Worm (Caenorhabditis elegans) whole organism, L2 larva: ENCODE measurements around the gene Y51H7C.10.
"Not testable (repeated sequence)": the region's sequence is repeated elsewhere in the genome, so short reads cannot be mapped to it uniquely, and the experiment has no call there.

ENCODE experiments used
- C34F6.9 ChIP-seq: fragments of 150-350 bp; optimal IDR thresholded peaks from 2 replicates; lab custom pipeline; 2014; ENCODE audit warnings: missing biosample characterization, missing genetic modification characterization
- F13H6.1 ChIP-seq: sonication (generic microtip); optimal IDR thresholded peaks from 2 replicates; lab custom pipeline; 2016; ENCODE audit warnings: missing genetic modification characterization, missing compliant biosample characterization
- R02D3.7 ChIP-seq: fragments of 150-350 bp; optimal IDR thresholded peaks from 2 replicates; lab custom pipeline; 2014; ENCODE audit warnings: missing biosample characterization, missing genetic modification characterization
- Y55F3AM.14 ChIP-seq: fragments of 200-800 bp; sonication (Bioruptor generic); optimal IDR thresholded peaks from 2 replicates; lab custom pipeline; 2018; ENCODE audit warnings: mild to moderate bottlenecking, missing genetic modification characterization, missing compliant biosample characterization
- ZK546.5 ChIP-seq: sonication (generic microtip); optimal IDR thresholded peaks from 2 replicates; lab custom pipeline; 2017; ENCODE audit warnings: missing biosample characterization, missing genetic modification characterization
- alr-1 ChIP-seq: fragments of 150-350 bp; optimal IDR thresholded peaks from 2 replicates; lab custom pipeline; 2014; ENCODE audit warnings: missing biosample characterization, missing genetic modification characterization
- blmp-1 ChIP-seq: sonication (generic microtip); optimal IDR thresholded peaks from 2 replicates; lab custom pipeline; 2017; ENCODE audit warnings: missing genetic modification characterization, mild to moderate bottlenecking, missing compliant biosample characterization, antibody characterized with exemption, moderate library complexity; ENCODE audit not compliant: insufficient read depth
- crh-2 ChIP-seq: sonication (generic microtip); optimal IDR thresholded peaks from 2 replicates; lab custom pipeline; 2017; ENCODE audit warnings: missing biosample characterization, missing genetic modification characterization
- dmd-4 ChIP-seq: sonication (generic microtip); optimal IDR thresholded peaks from 2 replicates; lab custom pipeline; 2017; ENCODE audit warnings: missing biosample characterization, missing genetic modification characterization
- egl-27 ChIP-seq: sonication (generic microtip); optimal IDR thresholded peaks from 3 replicates; lab custom pipeline; 2017; ENCODE audit warnings: missing biosample characterization, missing genetic modification reagents, missing genetic modification characterization
- elt-1 ChIP-seq: fragments of 150-350 bp; optimal IDR thresholded peaks from 2 replicates; lab custom pipeline; 2014; ENCODE audit warnings: missing biosample characterization, missing genetic modification characterization
- elt-3 ChIP-seq: sonication (generic microtip); optimal IDR thresholded peaks from 2 replicates; lab custom pipeline; 2017; ENCODE audit warnings: missing biosample characterization, missing genetic modification characterization
- fos-1 ChIP-seq: fragments of 150-350 bp; optimal IDR thresholded peaks from 2 replicates; lab custom pipeline; 2014; ENCODE audit warnings: missing biosample characterization, missing genetic modification characterization
- gmeb-1 ChIP-seq: fragments of 150-350 bp; optimal IDR thresholded peaks from 2 replicates; lab custom pipeline; 2014; ENCODE audit warnings: missing biosample characterization, missing genetic modification characterization
- lin-11 ChIP-seq: fragments of 150-350 bp; sonication (generic microtip); optimal IDR thresholded peaks from 2 replicates; lab custom pipeline; 2014; ENCODE audit warnings: missing biosample characterization, missing genetic modification characterization, inconsistent platforms, mixed read lengths
- lin-13 ChIP-seq: fragments of 150-350 bp; optimal IDR thresholded peaks from 2 replicates; lab custom pipeline; 2014; ENCODE audit warnings: missing biosample characterization, missing genetic modification reagents, missing genetic modification characterization
- lin-39 ChIP-seq: fragments of 150-350 bp; optimal IDR thresholded peaks from 2 replicates; lab custom pipeline; 2014; ENCODE audit warnings: missing biosample characterization, missing genetic modification reagents, missing genetic modification characterization
- lsy-2 ChIP-seq, 2 experiments: fragments of 150-350 bp in 1 of 2; sonication (generic microtip) in 1 of 2; optimal IDR thresholded peaks; 2 replicates each; lab custom pipeline; 2014 to 2017; ENCODE audit warnings: missing biosample characterization in 2 of 2, missing genetic modification characterization in 2 of 2
- mdl-1 ChIP-seq, 2 experiments: fragments of 150-350 bp in 1 of 2; sonication (generic microtip) in 1 of 2; optimal IDR thresholded peaks; 2 replicates each; lab custom pipeline; 2017; ENCODE audit warnings: missing biosample characterization in 2 of 2, missing genetic modification characterization in 2 of 2
- nhr-10 ChIP-seq: sonication (generic microtip); optimal IDR thresholded peaks from 2 replicates; lab custom pipeline; 2017; ENCODE audit warnings: missing biosample characterization, missing genetic modification characterization
- nhr-11 ChIP-seq: fragments of 150-350 bp; optimal IDR thresholded peaks from 2 replicates; lab custom pipeline; 2014; ENCODE audit warnings: missing biosample characterization, missing genetic modification characterization
- nhr-12 ChIP-seq: fragments of 150-350 bp; optimal IDR thresholded peaks from 2 replicates; lab custom pipeline; 2014; ENCODE audit warnings: missing biosample characterization, missing genetic modification characterization
- nhr-129 ChIP-seq: fragments of 150-350 bp; optimal IDR thresholded peaks from 2 replicates; lab custom pipeline; 2014; ENCODE audit warnings: missing biosample characterization, missing genetic modification characterization
- nhr-21 ChIP-seq: fragments of 150-350 bp; optimal IDR thresholded peaks from 2 replicates; lab custom pipeline; 2014; ENCODE audit warnings: missing biosample characterization, missing genetic modification characterization
- nhr-23 ChIP-seq: fragments of 150-350 bp; optimal IDR thresholded peaks from 2 replicates; lab custom pipeline; 2014; ENCODE audit warnings: missing biosample characterization, missing genetic modification reagents, missing genetic modification characterization
- nhr-237 ChIP-seq: fragments of 150-350 bp; optimal IDR thresholded peaks from 2 replicates; lab custom pipeline; 2014; ENCODE audit warnings: missing biosample characterization, missing genetic modification characterization
- nhr-25 ChIP-seq: fragments of 150-350 bp; sonication (generic microtip); optimal IDR thresholded peaks from 3 replicates; lab custom pipeline; 2014; ENCODE audit warnings: missing biosample characterization, missing genetic modification characterization
- nhr-6 ChIP-seq: fragments of 150-350 bp; optimal IDR thresholded peaks from 2 replicates; lab custom pipeline; 2014; ENCODE audit warnings: missing biosample characterization, missing genetic modification characterization
- skn-1 ChIP-seq: sonication (generic microtip); optimal IDR thresholded peaks from 2 replicates; lab custom pipeline; 2017; ENCODE audit warnings: missing biosample characterization, missing genetic modification characterization
- sma-3 ChIP-seq: sonication (generic microtip); optimal IDR thresholded peaks from 2 replicates; lab custom pipeline; 2016; ENCODE audit warnings: missing genetic modification reagents, missing genetic modification characterization, missing compliant biosample characterization
- sma-9 ChIP-seq, 2 experiments: fragments of 150-350 bp in 1 of 2; sonication (generic microtip) in 1 of 2; optimal IDR thresholded peaks; 2 replicates each; lab custom pipeline; 2014 to 2016; ENCODE audit warnings: missing genetic modification characterization in 2 of 2, mild to moderate bottlenecking in 1 of 2, missing biosample characterization in 1 of 2, missing compliant biosample characterization in 1 of 2, missing genetic modification reagents in 1 of 2, moderate library complexity in 1 of 2
- snpc-4 ChIP-seq: fragments of 150-350 bp; optimal IDR thresholded peaks from 2 replicates; lab custom pipeline; 2014; ENCODE audit warnings: missing biosample characterization, missing genetic modification characterization
- unc-39 ChIP-seq: fragments of 150-350 bp; optimal IDR thresholded peaks from 2 replicates; lab custom pipeline; 2014; ENCODE audit warnings: missing biosample characterization, missing genetic modification characterization
- unc-55 ChIP-seq: fragments of 150-350 bp; sonication (generic microtip); optimal IDR thresholded peaks from 3 replicates; lab custom pipeline; 2014; ENCODE audit warnings: missing biosample characterization, missing genetic modification reagents, missing genetic modification characterization
- unc-62 ChIP-seq: fragments of 150-350 bp; optimal IDR thresholded peaks from 2 replicates; lab custom pipeline; 2014; ENCODE audit warnings: missing biosample characterization, missing genetic modification reagents, missing genetic modification characterization
- zag-1 ChIP-seq: fragments of 150-350 bp; optimal IDR thresholded peaks from 2 replicates; lab custom pipeline; 2014; ENCODE audit warnings: missing biosample characterization, missing genetic modification characterization
- ztf-1 ChIP-seq: fragments of 200-800 bp; sonication (Bioruptor generic); conservative IDR thresholded peaks from 2 replicates; pipeline ENCODE4 v1.3.6; 2022; ENCODE audit warnings: missing genetic modification characterization, missing compliant biosample characterization

The Y51H7C.10 gene

DNA sequence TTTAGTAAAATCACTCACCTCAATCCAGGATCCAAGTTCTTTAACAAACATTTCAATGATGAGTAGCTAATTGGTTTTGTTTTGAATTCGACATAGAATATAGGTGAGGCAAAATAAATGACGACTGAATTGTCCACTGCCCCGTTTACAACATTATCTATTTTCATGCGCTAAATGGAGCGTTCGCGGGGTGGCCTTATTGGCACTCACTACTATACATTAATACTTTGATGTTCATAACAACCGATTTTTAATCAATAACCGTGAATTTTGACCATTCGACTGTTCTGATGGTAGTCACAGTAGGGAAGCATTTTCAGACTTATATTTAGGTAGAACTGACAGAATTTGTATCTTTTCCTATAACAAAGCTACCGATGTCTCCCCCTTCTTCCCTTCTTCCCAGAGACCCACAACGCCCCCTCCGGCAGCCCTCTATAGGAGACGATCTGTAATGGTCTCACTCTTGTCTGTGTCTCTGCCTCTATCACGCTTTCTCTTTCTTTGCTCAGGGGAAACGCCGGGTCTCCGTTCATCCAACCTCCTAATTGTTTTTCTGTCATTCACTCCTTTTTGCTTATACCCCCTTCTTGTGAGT lies 23.2 kb upstream of the Y51H7C.10 start, which contains the start of gene Y51H7C.12:
Y51H7C.12 (minus strand) TSS at position 51 of the 598 bp plus-strand sequence.
- not testable (repeated sequence) for TF ChIP-seq C34F6.9 (tag; lab: Kevin White, UChicago); alr-1 (tag; lab: Kevin White, UChicago); mdl-1 (tag; optimal IDR thresholded peaks at IDR 0.05; lab: Kevin White, UChicago)

ce11 chrII:1444911-1445310 lies 21.4 kb upstream of the Y51H7C.10 start, which contains the start of gene scl-17:
Gene scl-17 (plus strand): TSS chrII:1445211.
- TF ChIP-seq snpc-4 = no peak
- TF ChIP-seq Y55F3AM.14 (GFP tag; lab: Kevin White, UChicago) = no peak
- TF ChIP-seq ztf-1 (GFP tag; lab: Robert Waterston, UW) = no peak

ce11 chrII:1441479-1441878 lies 17.9 kb upstream of the Y51H7C.10 start:
- TF ChIP-seq unc-55 (no peak), nhr-12 (tag; lab: Kevin White, UChicago) (no peak), nhr-25 (tag; lab: Kevin White, UChicago) (no peak), C34F6.9 (tag; lab: Kevin White, UChicago) (no peak), lsy-2 (tag; optimal IDR thresholded peaks at IDR 0.05; lab: Kevin White, UChicago) (no peak), mdl-1 (tag; optimal IDR thresholded peaks at IDR 0.05; lab: Kevin White, UChicago) (no peak), nhr-21 (tag; lab: Kevin White, UChicago) (no peak), dmd-4 (tag; lab: Kevin White, UChicago) (no peak), unc-39 (tag; lab: Kevin White, UChicago) (no peak), ZK546.5 (tag; lab: Kevin White, UChicago) (no peak), gmeb-1 (tag; lab: Kevin White, UChicago) (no peak), unc-62 (no peak), zag-1 (tag; lab: Kevin White, UChicago) (no peak), nhr-6 (tag; lab: Kevin White, UChicago) (no peak), nhr-237 (no peak), elt-1 (no peak), fos-1 (no peak), lin-11 (tag; lab: Kevin White, UChicago) (no peak), nhr-23 (no peak)

DNA sequence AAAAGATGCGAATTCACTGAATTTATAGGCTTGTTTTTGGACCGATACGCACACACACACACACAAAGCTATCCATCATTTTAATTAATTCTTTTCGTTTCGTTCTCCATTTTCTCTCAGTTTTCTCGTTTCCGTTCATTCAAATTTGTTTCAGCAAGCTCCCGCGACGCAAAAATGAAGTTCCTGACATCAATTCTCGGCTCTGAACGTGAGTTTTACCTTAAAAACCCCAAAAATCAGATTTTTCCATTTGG lies 14.7 kb upstream of the Y51H7C.10 start, which contains the start of gene Y51H7C.3:
Y51H7C.3 (plus strand) TSS at position 155 of the 254 bp plus-strand sequence.
- TF ChIP-seq nhr-23 = no peak
- TF ChIP-seq snpc-4 = no peak
- TF ChIP-seq nhr-12 (tag; lab: Kevin White, UChicago) = no peak
- no peak for TF ChIP-seq nhr-11 (tag; lab: Kevin White, UChicago)
- TF ChIP-seq mdl-1 (tag; optimal IDR thresholded peaks at IDR 0.05; lab: Kevin White, UChicago) = no peak
- no peak for TF ChIP-seq lin-13
- no peak for TF ChIP-seq nhr-10 (tag; lab: Kevin White, UChicago)
- no peak for TF ChIP-seq unc-39 (tag; lab: Kevin White, UChicago)
- TF ChIP-seq lin-39 (tag; lab: Kevin White, UChicago) = no peak
- TF ChIP-seq, all 48 proteins: peak for 0

DNA sequence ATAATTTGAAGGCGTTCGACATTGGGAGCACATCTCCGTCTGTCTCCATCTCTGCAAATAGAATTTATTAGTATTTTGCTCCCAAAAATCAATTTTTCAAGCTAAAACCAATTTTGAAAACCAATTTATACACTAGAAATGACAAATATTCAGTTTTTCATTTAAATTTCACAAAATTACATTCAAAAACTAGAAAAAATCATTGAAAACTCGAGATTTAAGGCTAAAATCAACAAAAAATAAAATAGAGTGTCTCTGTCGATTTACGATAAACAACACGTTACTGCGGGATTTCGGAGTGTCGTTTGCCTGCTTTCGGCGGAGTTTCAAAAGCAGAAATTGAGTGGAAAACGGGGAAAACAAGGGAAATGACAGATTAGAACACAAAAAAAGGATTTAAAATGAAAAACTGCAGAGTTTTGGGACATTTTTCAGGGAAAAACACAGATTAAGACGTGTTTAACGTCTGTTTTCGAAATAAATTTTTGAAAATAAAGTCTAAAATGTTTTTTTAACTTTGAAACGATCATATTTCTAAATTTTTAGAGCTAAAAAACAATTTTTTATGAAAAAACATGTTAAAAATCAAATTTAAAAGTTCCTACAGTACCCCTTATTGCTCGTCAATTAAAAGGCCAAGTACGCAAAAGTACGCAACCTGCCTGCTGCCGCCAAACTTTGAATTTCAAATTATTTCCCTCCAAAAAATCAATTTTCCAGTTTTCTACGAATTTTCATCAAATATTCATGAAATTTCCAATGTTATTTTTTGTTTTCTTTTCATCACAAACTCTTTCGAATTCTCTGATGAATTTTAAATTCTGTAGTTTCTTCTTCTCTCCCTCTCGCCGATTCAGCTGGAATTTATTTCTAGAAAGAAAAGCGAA lies 14.1 kb upstream of the Y51H7C.10 start, which contains the start of gene nol-6:
nol-6 (minus strand) TSS at position 51 of the 887 bp plus-strand sequence.
- peak; percentile 88 for TF ChIP-seq R02D3.7 (tag; lab: Kevin White, UChicago)
- TF ChIP-seq ZK546.5 (tag; lab: Kevin White, UChicago) = no peak
- TF ChIP-seq egl-27 (tag; lab: Kevin White, UChicago) = no peak
- no peak for TF ChIP-seq sma-3
- TF ChIP-seq snpc-4 = no peak
- TF ChIP-seq crh-2 (tag; lab: Kevin White, UChicago) = peak; percentile 25
- no peak for TF ChIP-seq ztf-1 (GFP tag; lab: Robert Waterston, UW)
- TF ChIP-seq skn-1 (tag; lab: Kevin White, UChicago) = no peak
- TF ChIP-seq nhr-23 = no peak
- no peak for TF ChIP-seq nhr-21 (tag; lab: Kevin White, UChicago)
- no peak for TF ChIP-seq F13H6.1
- peak; percentile 30 for TF ChIP-seq nhr-129 (tag; lab: Kevin White, UChicago)
- no peak for TF ChIP-seq elt-3 (tag; lab: Kevin White, UChicago)
- TF ChIP-seq elt-1 = no peak
- no peak for TF ChIP-seq nhr-237
- TF ChIP-seq gmeb-1 (tag; lab: Kevin White, UChicago) = peak; percentile 92
- peak; percentile 31 to 69 for TF ChIP-seq lsy-2 (tag; optimal IDR thresholded peaks at IDR 0.05; lab: Kevin White, UChicago)
- peak; percentile 29 for TF ChIP-seq C34F6.9 (tag; lab: Kevin White, UChicago)
- TF ChIP-seq sma-9 (GFP tag; optimal IDR thresholded peaks at IDR 0.05; lab: Kevin White, UChicago) = no peak
- no peak for TF ChIP-seq sma-9 (tag; optimal IDR thresholded peaks at IDR 0.05; lab: Kevin White, UChicago)
- TF ChIP-seq nhr-6 (tag; lab: Kevin White, UChicago) = no peak
- TF ChIP-seq blmp-1 (tag; lab: Kevin White, UChicago) = no peak
- no peak for TF ChIP-seq nhr-25 (tag; lab: Kevin White, UChicago)
- TF ChIP-seq nhr-10 (tag; lab: Kevin White, UChicago) = no peak
- TF ChIP-seq lin-39 (tag; lab: Kevin White, UChicago) = no peak
- no peak for TF ChIP-seq unc-39 (tag; lab: Kevin White, UChicago)
- TF ChIP-seq unc-55 = peak; percentile 50
- no peak for TF ChIP-seq unc-62
